Worm (Caenorhabditis elegans): ENCODE measurements around the gene dct-15.
"Not testable (repeated sequence)": the region's sequence is repeated elsewhere in the genome, so short reads cannot be mapped to it uniquely, and the experiment has no call there.

Gene dct-15

DNA sequence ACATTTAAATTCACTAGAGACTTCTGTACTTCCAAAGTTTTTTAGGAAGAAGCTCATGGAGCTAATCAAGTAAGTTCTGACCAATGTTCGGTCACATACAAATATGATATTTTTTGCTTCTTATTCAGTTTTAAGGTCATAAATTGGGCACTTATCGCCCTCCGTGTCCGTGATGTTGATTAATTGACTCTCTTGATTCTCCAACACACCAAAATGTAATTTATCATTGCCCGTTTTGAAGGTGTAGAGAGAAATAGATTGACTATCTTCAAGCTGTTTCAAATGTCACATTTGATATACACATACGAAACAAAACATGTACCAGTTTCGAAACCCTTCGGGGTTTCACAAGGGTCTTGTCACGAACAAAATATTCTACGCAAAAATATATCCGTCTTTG, 19.8 kb downstream of the dct-15 start:
- TF ChIP-seq unc-62 (GFP tag; optimal IDR thresholded peaks at IDR 0.05) = no peak

DNA sequence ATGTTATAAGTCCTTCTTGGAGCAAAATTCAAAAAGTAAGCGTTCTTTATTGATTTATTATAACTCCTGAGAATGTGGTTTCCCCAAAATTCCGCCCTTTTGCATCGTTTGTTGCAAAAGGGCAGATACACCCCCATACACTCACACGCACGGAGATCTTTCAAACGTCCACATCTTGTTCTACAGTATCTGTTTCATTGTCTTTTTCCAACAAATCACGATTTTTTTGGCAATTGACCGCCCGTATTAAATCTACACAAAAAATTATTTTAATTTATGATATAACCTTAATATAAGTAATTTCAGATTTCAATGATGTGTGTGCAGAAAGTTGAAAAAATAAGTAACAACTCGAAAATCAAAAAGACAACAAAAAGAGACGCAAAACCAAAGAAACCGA, 21.0 kb downstream of the dct-15 start, which contains the start of gene T13F2.4:
TSS of gene T13F2.4 (plus strand) at position 301 of the 400 bp plus-strand sequence.
- TF ChIP-seq unc-62 (GFP tag; optimal IDR thresholded peaks at IDR 0.05) = no peak

- TF ChIP-seq unc-62 (GFP tag; optimal IDR thresholded peaks at IDR 0.05) = no peak
These were observed 25.8 kb downstream of the dct-15 start, which contains the start of gene sre-4 for ce11 chrIV:9784689-9785088. TSS of gene sre-4 (minus strand) at chrIV:9784789.

DNA sequence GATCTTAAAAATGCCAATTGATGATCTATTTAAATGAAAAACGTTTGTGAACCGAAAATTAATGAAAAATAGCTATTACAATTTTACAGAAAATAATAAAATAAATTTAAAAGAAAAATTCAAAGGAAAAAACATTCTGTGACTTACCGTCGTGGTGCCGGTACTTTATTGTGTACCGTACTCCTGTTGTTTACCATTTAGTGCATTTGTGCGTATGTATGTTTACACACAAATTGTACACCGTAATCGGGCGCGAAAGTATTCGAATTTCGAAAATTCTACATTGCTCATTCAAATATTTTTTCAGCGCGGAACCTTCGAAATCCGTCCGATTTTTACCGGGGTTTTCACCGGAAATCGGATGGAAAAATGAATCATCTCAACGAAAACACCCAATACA, 32.5 kb downstream of the dct-15 start, which contains the start of gene T13F2.6:
TSS of gene T13F2.6 (plus strand) at position 306 of the 400 bp plus-strand sequence.
- TF ChIP-seq unc-62 (GFP tag; optimal IDR thresholded peaks at IDR 0.05) = no peak

DNA sequence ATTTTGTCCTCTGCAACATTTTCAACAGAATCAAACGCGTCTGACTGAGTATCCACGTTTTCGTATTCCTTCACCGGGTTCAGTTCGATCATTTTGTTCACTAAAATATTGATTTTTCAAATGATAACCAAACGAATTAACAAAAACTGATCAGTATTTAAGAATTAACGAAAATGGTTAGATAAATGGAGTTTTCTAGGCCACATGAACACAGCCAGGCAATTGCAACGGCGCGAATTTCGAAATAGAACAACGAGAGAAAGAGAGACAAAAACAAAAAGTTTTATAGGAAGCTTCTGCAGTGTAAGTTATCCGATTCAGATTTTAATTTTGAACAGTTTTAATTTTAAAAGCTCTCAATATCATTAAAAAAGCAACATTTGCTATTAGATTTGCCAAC, 33.0 kb downstream of the dct-15 start, which contains the start of gene sna-2:
TSS of gene sna-2 (minus strand) at position 100 of the 400 bp plus-strand sequence.
- no peak for TF ChIP-seq unc-62 (GFP tag; optimal IDR thresholded peaks at IDR 0.05)

DNA sequence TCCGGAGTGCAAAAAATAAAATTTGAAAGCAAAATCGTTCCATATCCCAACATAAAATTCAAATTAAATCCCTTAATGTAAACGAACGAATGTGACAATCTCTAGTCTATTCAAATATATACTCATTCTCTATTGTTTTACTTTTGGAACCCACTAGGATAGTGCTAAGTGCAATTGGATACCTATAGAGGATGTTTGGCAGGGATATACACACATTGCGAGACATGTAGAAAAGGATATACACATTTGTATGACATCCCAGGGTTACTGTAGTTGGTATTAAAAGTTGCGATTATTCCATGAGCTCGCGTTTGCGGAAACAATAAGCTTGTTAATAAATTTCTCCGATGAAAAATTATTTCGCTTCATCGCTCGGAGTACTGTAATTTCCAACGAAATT, 37.1 kb downstream of the dct-15 start:
- no peak for TF ChIP-seq unc-62 (GFP tag; optimal IDR thresholded peaks at IDR 0.05)

DNA sequence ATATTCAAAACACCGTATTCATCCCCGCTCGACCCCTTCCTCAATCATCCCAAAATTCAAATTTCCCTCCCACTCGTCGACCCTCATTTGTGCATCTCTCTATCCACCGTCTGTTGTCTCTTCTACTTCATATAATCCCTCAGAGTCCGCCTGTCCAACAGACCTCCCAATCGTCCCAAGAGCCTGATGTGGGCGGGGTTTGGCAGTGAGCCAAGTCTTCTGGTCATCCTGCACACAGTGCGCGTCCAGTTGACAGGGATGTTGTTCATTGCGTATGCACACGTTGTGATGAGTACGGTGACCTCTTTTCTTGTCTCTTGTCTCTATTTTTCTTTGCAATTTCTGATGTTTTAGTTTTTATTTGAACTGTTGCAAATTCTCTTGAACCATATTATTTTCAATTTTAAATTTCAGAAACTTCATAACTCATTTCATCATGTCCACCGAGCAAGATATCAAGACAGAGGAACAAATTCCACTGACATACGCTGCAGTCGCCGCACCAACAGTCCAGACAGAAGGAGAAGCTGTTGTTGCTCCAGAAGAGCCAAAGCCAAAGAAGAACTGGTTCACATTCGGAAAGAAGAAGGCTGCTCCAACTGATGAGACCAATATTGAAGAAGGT, 38.3 kb downstream of the dct-15 start, which contains the start of gene cav-1:
TSS of gene cav-1 (plus strand) at position 415 of the 625 bp plus-strand sequence.
- no peak for TF ChIP-seq unc-62 (GFP tag; optimal IDR thresholded peaks at IDR 0.05)

DNA sequence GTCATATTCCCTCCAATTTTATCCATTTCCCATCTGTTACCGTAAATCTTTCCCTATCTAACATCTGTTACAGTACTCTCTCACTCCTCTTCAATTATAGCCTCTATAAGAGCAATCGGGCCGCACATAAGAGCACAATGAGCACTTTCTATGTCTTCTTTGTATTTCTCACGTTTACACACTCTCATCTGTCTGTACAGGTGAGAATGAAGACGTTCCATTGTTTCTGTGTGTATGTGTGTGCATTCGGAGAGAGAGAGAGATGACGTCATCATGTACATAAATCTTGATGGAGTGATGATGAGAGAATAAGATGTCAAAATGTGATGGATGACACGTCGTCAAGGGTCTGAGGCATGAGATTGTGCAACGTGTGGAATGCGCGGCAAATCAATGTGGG, 39.7 kb downstream of the dct-15 start:
- TF ChIP-seq unc-62 (GFP tag; optimal IDR thresholded peaks at IDR 0.05) = no peak

DNA sequence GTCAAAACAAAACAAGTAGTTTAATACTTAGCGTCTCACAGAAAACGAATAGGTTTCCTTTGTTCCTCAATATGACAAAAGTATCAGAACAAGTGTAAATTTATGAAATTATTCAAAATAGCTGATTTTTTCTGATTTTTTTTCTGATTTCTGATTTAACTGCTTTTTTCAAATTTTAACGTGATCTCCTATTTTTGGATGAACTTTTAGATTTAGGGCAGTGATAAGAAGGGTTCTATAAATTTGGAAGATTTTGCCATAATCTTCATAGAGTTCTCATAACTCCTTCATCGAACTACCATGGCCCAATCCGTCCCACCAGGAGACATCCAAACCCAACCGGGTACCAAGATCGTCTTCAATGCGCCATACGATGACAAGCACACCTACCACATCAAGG, 40.8 kb downstream of the dct-15 start, which contains the start of gene msp-78:
TSS of gene msp-78 (plus strand) at position 301 of the 400 bp plus-strand sequence.
- not testable (repeated sequence) for TF ChIP-seq unc-62 (GFP tag; optimal IDR thresholded peaks at IDR 0.05)

ce11 chrIV:9767054-9767453, 43.5 kb downstream of the dct-15 start, which contains the start of gene msp-79:
TSS of gene msp-79 (minus strand) at chrIV:9767154.
- not testable (repeated sequence) for TF ChIP-seq unc-62 (GFP tag; optimal IDR thresholded peaks at IDR 0.05)

ce11 chrIV:9766250-9766649, 44.3 kb downstream of the dct-15 start, which contains the start of gene ssp-36:
TSS of gene ssp-36 (minus strand) at chrIV:9766350.
- no peak for TF ChIP-seq unc-62 (GFP tag; optimal IDR thresholded peaks at IDR 0.05)

DNA sequence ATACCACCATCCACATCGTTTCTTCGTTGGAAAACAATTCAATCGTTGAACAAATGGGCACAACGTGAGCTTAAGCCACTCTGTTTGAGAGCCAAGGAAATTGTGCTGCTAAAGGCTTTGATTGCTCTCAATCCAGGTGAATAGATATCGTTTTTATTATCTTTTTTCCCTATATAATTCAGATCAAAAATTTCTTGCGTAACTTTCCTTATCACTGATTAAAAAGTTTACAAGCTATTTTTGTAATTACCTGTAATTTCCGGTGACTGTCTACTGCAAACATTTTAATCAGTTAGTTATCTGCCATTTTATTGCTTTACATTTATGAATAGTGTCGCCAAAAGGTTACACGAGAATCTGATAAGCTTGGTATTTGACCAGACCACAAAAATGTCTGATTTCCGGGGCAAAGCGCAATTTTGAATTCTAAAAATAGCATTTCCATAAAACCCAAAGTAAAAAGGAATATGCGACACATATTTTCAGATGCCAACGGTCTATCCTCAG, 47.8 kb downstream of the dct-15 start:
- TF ChIP-seq unc-62 (GFP tag; optimal IDR thresholded peaks at IDR 0.05) = no peak

DNA sequence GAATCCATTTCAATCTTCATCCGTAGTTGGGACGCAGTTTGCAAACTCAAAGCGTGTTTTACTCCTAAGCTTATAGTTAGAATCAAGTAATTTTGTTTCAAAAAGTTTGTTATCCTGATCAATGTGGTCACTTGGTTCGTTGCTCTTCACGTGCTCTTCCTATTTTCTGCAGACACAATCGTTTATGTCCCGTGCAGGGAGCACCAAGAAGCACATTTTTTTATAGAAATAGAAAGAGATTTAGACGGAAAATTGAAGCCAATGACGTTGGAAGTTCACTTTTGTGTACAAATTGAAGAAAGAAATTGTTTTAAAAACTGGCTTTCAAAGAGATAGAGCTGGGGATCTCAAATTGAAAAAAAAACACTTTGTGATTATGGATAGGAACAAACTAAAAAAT, 48.8 kb downstream of the dct-15 start:
- TF ChIP-seq unc-62 (GFP tag; optimal IDR thresholded peaks at IDR 0.05) = no peak

ce11 chrIV:9757425-9757740, 53.1 kb downstream of the dct-15 start, which contains the start of gene nhr-97:
TSS of gene nhr-97 (plus strand) at chrIV:9757641.
- TF ChIP-seq unc-62 (GFP tag; optimal IDR thresholded peaks at IDR 0.05) = no peak

DNA sequence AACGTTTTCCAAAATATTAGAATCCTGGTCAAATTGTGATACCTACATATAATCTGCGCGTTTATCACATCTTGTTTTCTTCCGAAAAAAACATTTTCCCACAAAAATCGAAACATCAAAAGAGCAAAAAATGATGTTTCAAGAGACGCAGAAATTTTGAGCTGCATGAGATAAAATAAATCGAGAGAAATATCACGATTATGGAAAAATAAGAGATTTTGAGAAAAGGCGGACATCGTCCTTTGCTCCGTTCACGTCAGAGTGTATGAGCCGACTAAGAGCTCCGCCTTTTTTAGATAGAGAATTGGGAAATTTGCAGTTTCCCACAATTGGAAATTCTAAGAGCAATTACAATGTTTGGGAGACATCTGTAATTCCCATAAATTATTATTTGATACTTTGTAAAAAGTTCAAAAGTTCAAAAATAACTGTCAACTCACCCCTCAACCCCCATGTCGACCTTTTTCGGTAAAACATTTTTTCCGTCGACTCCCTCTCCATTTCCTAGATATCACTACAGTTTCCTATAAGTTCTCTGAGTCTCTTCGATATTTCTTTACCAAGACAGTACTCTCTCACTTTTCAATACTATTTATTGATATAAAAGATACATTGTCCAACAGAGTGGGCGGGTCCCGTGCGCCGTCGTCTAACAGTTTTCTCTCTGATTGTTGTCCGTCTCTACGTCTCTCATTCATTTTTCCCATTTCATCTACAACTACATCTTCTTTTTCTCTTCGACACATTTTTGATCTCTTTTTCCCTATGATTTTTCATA, 53.7 kb downstream of the dct-15 start:
- TF ChIP-seq unc-62 (GFP tag; optimal IDR thresholded peaks at IDR 0.05) = no peak

All from whole organism, dauer.